Worm (Caenorhabditis elegans) whole organism, L1 larva: ENCODE data around the gene K08D10.13.

ENCODE experiments used
- fos-1 ChIP-seq: fragments of 150-350 bp; optimal IDR thresholded peaks from 2 replicates; lab custom pipeline; 2014; ENCODE audit warnings: missing biosample characterization, missing genetic modification characterization
- zag-1 ChIP-seq: fragments of 150-350 bp; optimal IDR thresholded peaks from 2 replicates; lab custom pipeline; 2014; ENCODE audit warnings: missing biosample characterization, missing genetic modification characterization
- zip-4 ChIP-seq: fragments of 200-800 bp; sonication (Bioruptor generic); optimal IDR thresholded peaks from 2 replicates; lab custom pipeline; 2018; ENCODE audit warnings: mild to moderate bottlenecking, missing genetic modification characterization, moderate library complexity, missing compliant biosample characterization

DNA sequence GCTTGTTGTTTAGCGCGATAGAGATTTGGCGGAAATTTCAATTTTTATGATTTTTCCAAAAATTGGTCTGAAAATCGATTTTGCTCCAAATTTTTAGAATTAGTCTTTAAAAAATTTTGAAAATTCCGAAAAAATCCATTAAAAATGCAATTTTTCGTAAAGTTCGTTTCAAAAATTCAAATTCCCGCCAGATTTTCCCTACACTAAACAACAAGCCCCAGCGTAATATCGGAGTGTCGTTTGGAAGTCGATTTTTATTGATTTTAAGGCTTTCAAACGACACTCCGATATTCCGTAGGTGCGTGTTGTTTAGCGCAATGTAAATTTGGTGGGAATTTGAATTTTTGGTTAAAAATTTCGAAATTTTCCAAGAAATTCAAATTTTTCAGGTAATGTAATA lies 5.3 kb upstream of the K08D10.13 start:
- TF ChIP-seq zag-1 (no peak), zip-4 (GFP tag; lab: Kevin White, UChicago) (no peak), fos-1 (tag; lab: Kevin White, UChicago) (no peak)
